Fruit fly (Drosophila melanogaster): Measurements from ENCODE around the gene trn.
A peak's percentile ranks its signal among the peaks of the same experiment; 100 is the strongest.

The trn gene

dm6 chr3L:13107307-13107938 is 6.6 kb upstream of the trn start:
- TF ChIP-seq CG8478 (optimal IDR thresholded peaks at IDR 0.05): no peak
- TF ChIP-seq CTCF (optimal IDR thresholded peaks at IDR 0.05): no peak

- TF ChIP-seq CTCF (optimal IDR thresholded peaks at IDR 0.05) (no peak), CG8478 (optimal IDR thresholded peaks at IDR 0.05) (no peak)
Measured at dm6 chr3L:13108354-13108882, 5.7 kb upstream of the trn start.

DNA sequence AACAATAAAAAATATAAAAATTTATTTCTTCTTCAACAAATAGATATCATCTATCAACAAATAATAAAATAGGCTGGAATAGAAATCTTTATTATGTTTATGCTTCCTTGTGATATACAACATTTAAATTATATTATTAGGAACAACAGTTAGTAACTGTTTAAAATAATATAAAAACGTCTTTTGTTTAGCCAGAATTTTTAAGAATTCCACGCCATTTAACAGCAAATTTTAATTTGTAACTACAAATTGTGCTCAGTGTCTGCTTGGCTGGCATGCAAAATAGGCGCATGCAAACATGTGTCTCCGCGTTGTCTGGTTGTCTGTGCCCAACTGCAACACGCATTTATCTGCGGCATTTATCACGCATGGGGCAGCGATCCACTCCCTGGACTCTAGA is 4.7 kb upstream of the trn start:
- TF ChIP-seq CTCF (optimal IDR thresholded peaks at IDR 0.05): no peak
- TF ChIP-seq CG8478 (optimal IDR thresholded peaks at IDR 0.05): no peak

DNA sequence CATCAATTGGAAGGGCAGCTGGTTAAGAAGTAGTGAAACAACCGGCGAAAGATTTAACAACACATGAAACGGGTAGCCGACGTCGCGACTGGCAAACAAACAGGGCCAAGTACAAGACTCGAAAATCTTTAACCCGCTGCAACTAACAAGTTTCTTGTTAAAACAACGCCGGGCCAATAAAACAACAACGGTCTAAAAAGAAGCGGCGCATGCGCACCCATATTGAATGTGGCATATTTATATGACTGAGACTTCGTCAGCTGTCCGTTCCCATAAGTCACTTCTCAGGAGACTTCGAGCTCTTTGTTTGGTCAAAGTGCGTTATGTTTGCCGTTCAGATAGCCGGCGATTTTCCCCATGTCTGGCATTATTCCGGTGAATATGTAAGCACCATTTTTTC is 2.6 kb upstream of the trn start:
- TF ChIP-seq CTCF (optimal IDR thresholded peaks at IDR 0.05) (no peak), CG8478 (optimal IDR thresholded peaks at IDR 0.05) (no peak)

dm6 chr3L:13115102-13115501 is 1.0 kb downstream of the trn start:
- TF ChIP-seq CTCF (optimal IDR thresholded peaks at IDR 0.05) (no peak), CG8478 (optimal IDR thresholded peaks at IDR 0.05) (no peak)

DNA sequence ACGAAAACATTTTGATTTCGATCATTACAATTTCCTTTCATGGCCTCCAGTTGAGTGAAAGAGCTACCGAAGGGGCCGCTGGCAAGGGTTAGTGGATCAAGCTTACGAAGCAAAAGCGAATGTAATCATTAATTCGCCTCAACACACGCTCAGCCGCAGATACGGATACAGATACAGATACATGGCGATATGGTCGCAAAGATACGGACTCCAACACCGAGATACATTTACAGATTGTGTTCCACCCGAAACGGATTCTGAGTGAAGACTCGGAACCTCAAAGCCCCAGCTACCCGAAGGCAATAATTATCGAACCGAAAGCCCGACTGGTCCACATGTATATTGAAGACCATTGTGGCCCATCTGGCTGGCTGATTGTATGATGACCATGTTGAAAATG is 4.9 kb downstream of the trn start:
- TF ChIP-seq CG8478 (optimal IDR thresholded peaks at IDR 0.05) (no peak), CTCF (optimal IDR thresholded peaks at IDR 0.05) (no peak)

- TF ChIP-seq CG8478 (optimal IDR thresholded peaks at IDR 0.05) (no peak), CTCF (optimal IDR thresholded peaks at IDR 0.05) (no peak)
Measured at dm6 chr3L:13120146-13120545, 6.1 kb downstream of the trn start.

- TF ChIP-seq CG8478 (optimal IDR thresholded peaks at IDR 0.05) (no peak), CTCF (optimal IDR thresholded peaks at IDR 0.05) (no peak)
Measured at dm6 chr3L:13133140-13133539, 19.1 kb downstream of the trn start.

DNA sequence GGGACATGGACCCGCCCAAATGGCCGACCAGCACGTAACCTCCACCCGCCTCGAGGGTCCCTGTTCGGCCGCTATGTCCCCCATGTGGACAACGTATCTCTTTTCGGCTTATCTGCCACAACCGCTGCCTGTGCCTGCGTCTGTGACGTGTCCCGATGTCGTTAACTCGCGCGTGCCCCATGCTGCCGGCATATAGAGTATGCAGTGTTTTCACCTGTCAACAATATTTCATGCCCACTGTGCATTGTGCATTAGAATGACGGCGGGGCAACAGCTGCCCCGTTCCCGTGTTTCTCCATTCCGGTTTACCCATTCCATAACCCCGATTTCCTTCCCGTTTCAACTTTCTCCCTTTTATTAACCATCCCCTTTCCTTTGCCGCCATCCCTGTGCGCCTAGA is 20.8 kb downstream of the trn start:
- TF ChIP-seq CTCF (optimal IDR thresholded peaks at IDR 0.05): no peak
- no peak for TF ChIP-seq CG8478 (optimal IDR thresholded peaks at IDR 0.05)

DNA sequence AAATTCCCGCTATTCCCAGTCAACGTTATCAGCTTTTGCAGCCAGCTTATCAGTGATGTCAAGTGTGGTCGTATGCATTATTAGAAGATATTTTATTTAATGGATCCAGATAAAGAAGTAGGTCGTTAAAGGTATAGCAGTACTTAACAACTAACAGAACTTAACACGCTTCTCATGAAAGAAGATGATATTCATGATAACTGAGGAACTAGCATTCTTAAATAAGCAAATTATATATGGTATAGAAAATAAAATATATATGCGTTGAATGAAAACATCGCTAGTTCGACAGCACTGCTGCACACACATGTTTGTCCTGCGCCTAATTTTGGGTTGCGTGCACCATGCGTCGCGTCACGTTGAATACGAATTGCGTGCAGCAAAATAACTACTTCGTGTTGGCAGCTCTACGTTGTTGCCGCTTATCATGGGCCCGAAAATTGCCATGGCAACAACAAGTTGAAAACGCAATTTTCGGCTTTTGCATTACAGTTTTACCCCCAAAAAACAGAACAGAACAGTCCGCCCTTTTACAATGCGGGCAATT is 21.4 kb downstream of the trn start:
- no peak for TF ChIP-seq CTCF (optimal IDR thresholded peaks at IDR 0.05)
- no peak for TF ChIP-seq CG8478 (optimal IDR thresholded peaks at IDR 0.05)

- TF ChIP-seq CG8478 (optimal IDR thresholded peaks at IDR 0.05) (no peak), CTCF (optimal IDR thresholded peaks at IDR 0.05) (no peak)
Measured at dm6 chr3L:13135969-13136368, 21.9 kb downstream of the trn start, which contains the start of gene CG33262. CG33262 (plus strand) TSS chr3L:13136269.

DNA sequence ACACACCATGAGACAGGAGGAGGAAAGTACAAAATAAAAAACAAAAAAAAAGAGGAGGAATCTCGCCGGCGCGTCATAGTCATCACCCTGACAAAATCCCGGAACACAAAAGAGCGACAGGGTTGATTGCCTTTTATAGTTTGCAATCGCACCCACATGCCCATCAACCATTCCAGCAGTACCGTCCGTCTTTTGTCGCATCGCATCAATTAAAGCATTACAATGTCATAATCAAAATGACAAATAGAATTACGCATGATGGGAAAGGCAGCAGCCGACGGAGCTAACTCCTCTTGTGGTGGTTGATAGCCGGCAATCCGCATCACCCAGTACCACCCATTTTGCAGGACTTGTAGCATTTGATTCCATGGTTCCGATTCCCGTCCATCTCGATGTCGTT is 23.3 kb downstream of the trn start:
- TF ChIP-seq CG8478 (optimal IDR thresholded peaks at IDR 0.05): no peak
- no peak for TF ChIP-seq CTCF (optimal IDR thresholded peaks at IDR 0.05)

- no peak for TF ChIP-seq CG8478 (optimal IDR thresholded peaks at IDR 0.05)
- no peak for TF ChIP-seq CTCF (optimal IDR thresholded peaks at IDR 0.05)
Measured at dm6 chr3L:13145021-13145420, 30.9 kb downstream of the trn start.

DNA sequence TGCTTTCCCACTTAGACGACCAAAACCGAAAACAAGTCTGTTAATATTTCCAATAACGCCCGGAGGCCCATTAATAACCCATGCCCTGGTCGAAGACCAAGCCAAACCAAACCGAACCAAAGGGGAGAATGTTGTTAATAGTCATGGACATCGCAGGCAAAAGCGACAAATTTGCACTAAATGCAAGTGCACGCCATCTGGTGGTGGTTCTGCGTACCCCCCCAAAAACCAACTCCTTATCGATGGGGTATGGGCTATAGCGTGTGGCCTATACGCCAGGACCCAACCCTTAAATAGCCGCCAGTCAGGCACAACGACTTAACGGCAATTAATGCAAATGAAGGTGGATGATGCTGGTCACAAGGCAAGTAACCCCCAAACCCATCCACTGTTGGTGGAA is 32.4 kb downstream of the trn start:
- TF ChIP-seq CTCF (optimal IDR thresholded peaks at IDR 0.05): peak; percentile 73 to 81
- TF ChIP-seq CG8478 (optimal IDR thresholded peaks at IDR 0.05): no peak

dm6 chr3L:13153915-13154542 is 40.0 kb downstream of the trn start:
- TF ChIP-seq CG8478 (optimal IDR thresholded peaks at IDR 0.05): no peak
- TF ChIP-seq CTCF (optimal IDR thresholded peaks at IDR 0.05): no peak

dm6 chr3L:13155276-13155675 is 41.2 kb downstream of the trn start:
- no peak for TF ChIP-seq CTCF (optimal IDR thresholded peaks at IDR 0.05)
- TF ChIP-seq CG8478 (optimal IDR thresholded peaks at IDR 0.05): no peak

All from S2 (cell line).